Fruit fly (Drosophila melanogaster) S2 (cell line): ENCODE data around the gene tara.
"Not testable (repeated sequence)": the region's sequence is repeated elsewhere in the genome, so short reads cannot be mapped to it uniquely, and the experiment has no call there.

Source experiments
- CG8478 ChIP-seq: fragments of >200 bp; optimal IDR thresholded peaks from 2 replicates; lab custom pipeline; 2018
- CTCF ChIP-seq, 2 experiments: fragments of >200 bp; optimal IDR thresholded peaks; 2 replicates each; lab custom pipeline; 2018

Gene tara

DNA sequence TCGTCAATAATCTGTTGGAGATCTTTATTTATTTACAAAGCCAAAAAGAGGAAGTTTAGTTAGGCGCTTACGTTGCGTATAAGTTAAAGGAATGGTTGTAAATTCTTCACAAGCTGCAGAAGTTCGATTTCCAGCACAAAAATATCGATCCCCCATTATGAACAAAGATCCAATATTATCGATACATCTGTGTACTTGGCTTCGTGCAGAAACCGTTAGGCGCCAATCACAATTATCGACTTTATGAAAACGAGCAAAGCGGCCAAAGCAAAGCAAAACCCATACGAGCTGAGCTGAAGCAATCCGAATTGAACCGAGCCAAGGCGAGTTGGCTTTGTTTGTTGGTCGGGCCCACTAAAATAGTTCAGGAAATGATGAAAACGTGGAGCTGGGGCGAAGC, at the start of gene tara:
Gene tara (plus strand): TSS at position 301 of the 400 bp plus-strand sequence.
- TF ChIP-seq CG8478 (lab: Kevin White, UChicago) (no peak), CTCF (optimal IDR thresholded peaks at IDR 0.05; lab: Kevin White, UChicago) (no peak)

DNA sequence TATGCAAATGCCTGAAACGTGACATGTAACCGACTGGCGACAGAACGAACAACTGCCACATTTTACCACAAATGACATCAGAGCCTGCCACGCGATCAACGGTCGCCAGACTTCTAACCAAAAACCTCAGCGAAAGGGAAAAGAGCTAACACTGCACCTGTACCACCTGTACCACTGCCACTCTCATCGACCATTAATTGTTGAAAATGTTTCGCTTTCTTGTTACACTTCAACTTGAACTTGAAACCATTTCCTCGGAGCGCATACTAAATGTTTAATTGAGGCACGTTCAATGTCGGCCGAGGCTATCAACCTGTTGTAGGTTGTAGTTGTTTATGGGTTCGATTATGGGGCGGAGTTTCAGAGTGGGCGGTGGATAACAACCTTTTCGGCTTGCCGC, 48.9 kb upstream of the tara start:
- TF ChIP-seq CTCF (optimal IDR thresholded peaks at IDR 0.05; lab: Kevin White, UChicago) (no peak), CG8478 (lab: Kevin White, UChicago) (no peak)

DNA sequence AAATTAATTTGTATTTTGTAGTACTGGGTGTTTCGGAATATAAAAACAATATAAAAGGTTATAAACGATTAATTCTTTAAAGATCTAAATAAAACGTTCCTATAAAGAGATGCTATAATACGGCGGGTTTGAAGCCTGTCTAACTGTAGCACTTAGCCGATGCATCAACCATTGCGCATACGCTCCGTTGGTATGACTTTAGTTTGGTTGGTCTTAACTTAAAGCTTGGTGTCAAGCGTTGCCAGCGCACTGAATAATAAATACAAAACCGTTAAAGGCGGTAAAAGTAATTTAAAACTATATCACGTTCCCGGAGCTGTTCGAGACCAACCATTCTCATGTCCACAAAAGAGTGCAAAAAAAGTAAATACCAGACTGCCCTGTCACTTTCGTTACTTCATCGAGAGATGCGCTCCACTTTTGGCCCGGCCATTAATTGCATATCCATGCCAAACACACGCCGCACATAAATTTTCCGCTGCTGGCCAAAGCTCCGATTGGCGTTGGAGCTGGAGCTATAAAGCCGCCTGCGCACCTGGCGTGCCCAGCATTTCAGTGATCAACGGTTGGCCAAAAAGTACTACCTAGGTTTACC, 44.9 kb upstream of the tara start, which contains the start of gene CG8927:
Gene CG8927 (plus strand): TSS at position 545 of the 595 bp plus-strand sequence.
- TF ChIP-seq CTCF (optimal IDR thresholded peaks at IDR 0.05; lab: Kevin White, UChicago), result peak in 1 of 2 experiments; percentile 5
- no peak for TF ChIP-seq CG8478 (lab: Kevin White, UChicago)

DNA sequence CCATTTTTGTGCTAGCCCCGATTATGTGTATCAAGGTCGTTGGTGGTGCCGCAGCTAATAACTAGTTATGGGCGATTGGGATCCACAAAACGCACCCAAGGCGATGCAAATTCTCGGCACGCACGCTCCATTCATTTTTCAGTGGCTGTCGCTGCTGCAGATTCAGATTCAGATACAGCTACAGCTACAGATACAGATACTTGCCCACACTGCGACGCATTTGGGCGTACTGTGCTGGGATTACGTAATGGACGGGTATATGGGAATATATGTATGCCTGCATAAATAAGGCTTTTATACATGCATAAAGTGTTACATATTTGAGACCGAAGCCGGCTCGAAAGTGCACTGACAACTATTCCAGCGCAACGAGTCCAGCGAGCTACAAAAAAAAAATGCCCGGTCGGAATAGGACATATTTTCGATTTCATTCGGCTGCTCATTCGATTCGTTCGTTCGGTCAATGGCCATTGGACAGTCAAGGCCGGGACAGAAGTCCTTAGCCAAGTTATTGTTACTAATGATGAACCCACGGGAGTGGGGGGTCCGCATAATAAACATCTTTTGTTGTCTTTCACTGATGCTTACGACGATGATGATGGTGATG, 43.1 kb upstream of the tara start:
- TF ChIP-seq CG8478 (lab: Kevin White, UChicago) (no peak), CTCF (optimal IDR thresholded peaks at IDR 0.05; lab: Kevin White, UChicago) (no peak)

DNA sequence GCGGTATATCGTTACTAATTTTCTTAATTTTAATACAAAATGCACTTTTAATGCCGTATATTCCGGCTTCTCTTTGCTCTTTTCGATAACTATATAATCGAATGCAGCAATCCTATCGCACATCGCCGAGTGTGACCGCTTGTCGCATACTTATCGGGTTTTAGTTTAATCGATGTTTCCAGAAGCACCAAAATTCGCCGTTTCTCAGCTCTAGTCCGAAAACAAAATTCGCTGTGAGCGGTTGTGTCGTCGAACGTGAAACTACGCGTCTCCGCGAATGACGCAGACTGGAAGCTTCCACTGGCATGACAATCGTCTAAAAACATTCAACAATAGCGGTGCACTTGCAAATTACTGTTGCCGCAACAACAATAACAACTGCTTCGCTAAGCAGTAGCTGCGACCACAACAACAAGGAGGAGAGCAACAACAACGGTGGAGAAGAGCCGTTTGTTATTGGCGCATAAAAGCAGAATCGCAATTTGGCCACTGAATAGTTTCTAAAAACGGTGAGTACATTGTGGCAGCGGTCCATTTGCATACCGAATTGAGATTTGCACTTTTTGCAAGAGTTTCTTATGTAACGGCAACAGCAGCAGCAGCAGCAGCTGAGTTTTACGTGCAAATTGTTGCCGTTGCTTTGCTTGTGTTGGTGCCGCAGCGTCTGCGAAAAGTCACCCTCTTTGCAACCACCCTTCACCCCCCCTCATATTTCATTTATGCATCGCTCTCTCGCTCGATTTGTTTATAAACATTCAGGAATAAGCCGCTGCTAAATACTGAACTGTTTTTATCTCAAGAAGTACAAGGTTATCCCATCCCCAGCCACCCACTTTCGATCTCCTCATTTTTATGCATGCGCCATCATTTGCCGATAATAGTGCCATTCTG, 38.4 kb upstream of the tara start, which contains the start of gene sra:
Gene sra (plus strand): TSS at position 209 of the 891 bp plus-strand sequence.
- TF ChIP-seq CTCF (optimal IDR thresholded peaks at IDR 0.05; lab: Kevin White, UChicago) (peak; percentile 8 to 42), CG8478 (lab: Kevin White, UChicago) (no peak)

DNA sequence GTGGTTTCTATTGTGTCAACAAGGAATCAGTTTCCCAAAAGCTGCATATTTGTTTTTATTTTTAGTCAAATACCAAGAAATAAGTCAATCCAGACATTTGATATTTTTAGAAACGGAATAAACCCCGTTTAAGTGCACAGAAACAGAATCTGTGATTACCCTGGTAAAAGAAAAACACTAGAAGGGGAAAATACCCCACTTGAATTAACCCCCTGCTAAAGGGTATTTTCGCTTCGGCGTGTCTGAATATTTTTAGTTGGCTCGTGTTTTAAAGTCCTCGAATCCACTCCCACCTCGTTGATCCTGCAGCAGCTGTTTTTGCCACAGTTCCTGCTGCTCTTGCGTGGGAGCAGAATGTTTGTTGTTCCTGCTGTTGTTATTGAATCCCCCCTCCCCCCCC, 37.7 kb upstream of the tara start:
- TF ChIP-seq CG8478 (lab: Kevin White, UChicago) (no peak), CTCF (optimal IDR thresholded peaks at IDR 0.05; lab: Kevin White, UChicago) (no peak)

DNA sequence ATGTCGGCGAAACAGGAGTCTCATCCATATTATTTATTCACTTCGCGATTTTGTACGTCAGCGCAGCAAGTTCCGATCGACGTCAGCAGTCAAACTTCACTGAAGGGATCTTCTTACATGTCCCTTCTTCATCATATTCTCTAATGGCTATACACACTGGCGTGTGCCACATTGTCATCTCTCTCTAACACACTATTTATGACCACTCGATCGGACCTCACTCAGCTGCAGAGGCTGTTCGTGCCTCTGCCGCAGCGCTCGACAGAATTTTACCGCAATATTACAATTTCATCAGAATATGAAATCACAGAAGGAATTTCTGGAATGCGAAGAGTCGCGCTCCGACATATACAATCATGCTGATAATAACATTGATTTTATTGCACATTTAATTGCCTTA, 36.0 kb upstream of the tara start, which contains the start of gene Bin1:
Gene Bin1 (minus strand): TSS at position 101 of the 400 bp plus-strand sequence.
- not testable (repeated sequence) for TF ChIP-seq CG8478 (lab: Kevin White, UChicago); CTCF (optimal IDR thresholded peaks at IDR 0.05; lab: Kevin White, UChicago)

DNA sequence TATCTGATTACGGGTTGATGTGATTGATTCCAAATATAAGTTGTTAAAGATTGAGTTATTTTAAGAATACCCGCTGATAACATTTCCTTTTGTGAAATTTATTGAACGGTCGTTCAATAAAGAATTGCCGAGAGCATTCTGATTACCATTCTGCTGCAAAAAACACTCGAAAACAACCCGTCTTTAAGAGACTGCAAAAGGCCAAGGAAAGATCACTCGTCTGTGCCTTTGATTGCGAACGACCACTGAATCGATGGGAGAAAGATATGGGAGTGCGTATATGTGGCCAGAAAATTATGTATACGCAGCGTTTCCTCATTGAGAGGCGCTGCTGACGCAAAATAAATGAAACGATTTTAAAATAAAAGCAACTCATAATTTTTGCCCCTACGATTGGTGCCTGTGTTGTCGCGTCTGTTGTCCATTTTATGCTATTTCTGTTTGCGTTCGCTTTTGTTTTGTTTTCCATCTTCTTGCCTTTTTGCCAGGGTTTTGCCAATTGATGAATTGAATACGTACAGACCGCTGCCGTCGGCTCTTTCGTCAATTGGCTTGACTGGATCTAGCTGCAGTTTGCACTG, 35.2 kb upstream of the tara start:
- TF ChIP-seq CG8478 (lab: Kevin White, UChicago), result no peak
- TF ChIP-seq CTCF (optimal IDR thresholded peaks at IDR 0.05; lab: Kevin White, UChicago), result no peak

DNA sequence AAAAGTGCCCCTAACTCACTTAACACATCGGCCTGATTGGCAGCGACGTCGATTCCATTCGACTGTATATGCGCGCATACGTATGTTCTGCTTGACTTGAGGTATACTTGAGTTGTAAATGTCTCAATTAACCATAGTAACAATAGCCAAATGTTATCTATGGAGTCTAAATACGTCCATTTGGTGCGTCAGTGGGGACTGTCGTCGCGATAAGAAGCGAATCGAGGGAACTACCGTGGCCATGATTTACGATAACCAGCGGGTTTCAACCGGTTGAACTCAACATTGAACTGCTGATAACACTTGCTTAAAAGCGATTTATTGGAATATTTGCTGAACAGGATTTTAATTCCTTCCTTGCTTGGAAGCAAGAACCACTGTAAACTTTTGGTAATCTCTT, 34.7 kb upstream of the tara start:
- TF ChIP-seq CG8478 (lab: Kevin White, UChicago) (no peak), CTCF (optimal IDR thresholded peaks at IDR 0.05; lab: Kevin White, UChicago) (no peak)

DNA sequence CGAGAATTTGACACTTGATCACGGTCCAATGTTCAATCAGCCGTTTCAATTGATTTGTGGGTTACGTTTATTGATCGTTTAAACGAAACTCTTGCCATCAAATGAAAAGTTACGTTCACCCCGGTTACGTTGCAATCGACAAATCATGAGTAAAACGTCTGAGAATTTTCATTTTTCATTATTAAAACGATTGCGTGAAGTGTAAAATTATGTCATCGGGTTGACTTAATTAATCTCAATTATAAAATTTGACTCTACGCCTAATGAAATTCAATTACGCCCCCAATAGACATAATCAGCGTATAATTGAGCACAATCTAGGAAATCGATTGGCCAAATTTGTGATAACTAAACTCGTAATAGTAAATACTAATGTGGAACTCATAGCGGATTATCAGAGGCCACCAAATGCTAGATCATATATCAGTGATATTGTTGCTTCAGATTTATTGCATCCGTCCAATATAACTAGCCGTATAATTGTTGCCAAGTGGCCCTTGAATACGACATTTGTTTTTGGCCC, 24.9 kb upstream of the tara start:
- TF ChIP-seq CG8478 (lab: Kevin White, UChicago) (no peak), CTCF (optimal IDR thresholded peaks at IDR 0.05; lab: Kevin White, UChicago) (no peak)

DNA sequence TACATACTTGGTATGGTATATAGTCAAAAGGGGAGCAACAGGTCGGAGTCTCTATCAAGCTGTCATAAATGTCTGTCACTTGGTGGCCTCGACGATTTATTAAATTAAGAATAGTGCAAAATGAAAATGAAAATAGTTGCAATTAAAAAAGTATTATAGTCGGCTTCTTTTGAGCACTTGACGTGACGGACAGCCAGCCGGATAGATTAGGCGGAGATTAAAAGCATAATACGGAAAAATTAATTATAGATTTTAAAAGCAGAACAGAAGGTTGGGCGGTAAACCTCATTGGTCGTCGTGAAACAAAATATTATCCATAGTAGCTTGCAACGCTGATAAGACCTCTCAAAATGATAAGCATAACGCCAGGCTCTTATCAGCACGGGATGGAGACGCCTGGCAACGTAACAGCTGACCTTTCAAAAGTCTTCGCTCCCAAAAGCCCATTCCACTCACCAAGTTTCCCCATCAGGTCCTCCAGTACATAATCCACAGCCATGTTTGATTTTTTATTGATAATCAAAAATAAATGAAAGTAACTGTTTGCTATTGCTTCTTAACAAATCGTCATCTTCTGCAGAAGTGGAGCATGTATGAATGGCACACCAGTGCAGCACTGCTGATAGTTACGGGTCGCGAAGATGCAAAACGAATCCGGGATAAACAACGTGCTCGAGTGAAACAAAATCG, 23.0 kb upstream of the tara start:
- TF ChIP-seq CTCF (optimal IDR thresholded peaks at IDR 0.05; lab: Kevin White, UChicago), result no peak
- TF ChIP-seq CG8478 (lab: Kevin White, UChicago), result no peak

DNA sequence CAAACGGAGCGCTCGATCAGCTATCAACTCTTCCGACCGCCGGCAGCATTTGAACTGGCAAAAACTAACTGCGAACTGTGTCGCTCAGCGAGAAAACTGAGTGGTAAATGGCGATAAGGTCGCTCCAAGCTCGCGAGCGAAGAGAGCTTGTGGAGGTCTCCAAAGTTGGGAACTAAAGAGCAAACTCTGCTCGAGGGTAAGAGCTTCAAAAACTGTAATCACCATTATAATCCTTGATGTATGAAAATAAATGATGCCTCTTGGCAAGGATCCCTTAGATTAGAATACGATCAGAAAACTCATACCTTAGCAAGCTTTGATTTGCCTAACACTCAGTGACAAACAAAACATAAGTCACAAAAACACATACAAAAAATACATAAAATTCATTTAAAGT, 22.4 kb upstream of the tara start, which contains the start of the genes CG6126 and CG31287:
Gene CG6126 (minus strand): TSS at position 59 of the 397 bp plus-strand sequence.
Gene CG31287 (plus strand): TSS at position 347 of the 397 bp plus-strand sequence.
- TF ChIP-seq CG8478 (lab: Kevin White, UChicago), result no peak
- no peak for TF ChIP-seq CTCF (optimal IDR thresholded peaks at IDR 0.05; lab: Kevin White, UChicago)

DNA sequence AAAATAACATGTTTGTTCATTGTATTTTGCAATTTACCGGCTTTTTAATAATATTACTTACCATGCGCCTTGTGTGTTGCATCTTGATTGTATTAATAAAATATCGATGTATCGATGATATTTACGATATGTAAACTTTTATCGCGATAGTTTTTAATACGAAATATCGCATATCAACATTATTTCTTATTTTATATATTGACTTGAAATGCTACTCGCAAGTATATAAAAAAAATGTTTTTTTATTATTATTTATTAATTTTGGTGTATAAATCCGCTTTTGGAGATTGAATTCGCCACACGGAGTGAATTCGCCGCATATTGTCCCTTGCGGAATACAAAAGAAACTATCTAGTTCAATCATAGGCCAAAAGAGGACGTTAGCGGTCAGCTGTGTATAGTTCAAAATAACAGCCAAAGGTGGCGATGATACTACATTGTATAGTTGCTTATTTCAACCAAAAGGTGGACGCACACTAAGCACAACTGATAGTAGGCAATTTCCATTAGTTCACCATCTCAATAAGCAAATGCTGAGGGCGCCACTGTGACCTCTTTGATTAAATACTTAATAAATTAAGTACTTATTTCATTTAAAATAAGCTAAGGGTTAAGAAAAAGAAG, 20.2 kb upstream of the tara start, which contains the start of gene mtSSB:
Gene mtSSB (minus strand): TSS at position 96 of the 624 bp plus-strand sequence.
- no peak for TF ChIP-seq CG8478 (lab: Kevin White, UChicago)
- TF ChIP-seq CTCF (optimal IDR thresholded peaks at IDR 0.05; lab: Kevin White, UChicago), result peak; percentile 99 to 100
